Worm (Caenorhabditis elegans) whole organism, L3 larva: ENCODE measurements around the gene F35H12.6.

ENCODE experiments used
- R02D3.7 ChIP-seq: fragments of 150-350 bp; optimal IDR thresholded peaks from 2 replicates; lab custom pipeline; 2014; ENCODE audit warnings: missing biosample characterization, missing genetic modification characterization
- ZK546.5 ChIP-seq: sonication (generic microtip); optimal IDR thresholded peaks from 2 replicates; lab custom pipeline; 2017; ENCODE audit warnings: missing biosample characterization, missing genetic modification characterization
- aly-2 ChIP-seq: fragments of 150-350 bp; optimal IDR thresholded peaks from 2 replicates; lab custom pipeline; 2014; ENCODE audit warnings: missing biosample characterization, missing genetic modification characterization
- ama-1 ChIP-seq: fragments of 150-350 bp; optimal IDR thresholded peaks from 2 replicates; lab custom pipeline; 2018
- ceh-16 ChIP-seq: sonication (generic microtip); optimal IDR thresholded peaks from 2 replicates; lab custom pipeline; 2017; ENCODE audit warnings: missing biosample characterization, missing genetic modification characterization
- ceh-28 ChIP-seq: fragments of 150-350 bp; optimal IDR thresholded peaks from 2 replicates; lab custom pipeline; 2014; ENCODE audit warnings: missing biosample characterization, missing genetic modification reagents, missing genetic modification characterization
- ceh-82 ChIP-seq: fragments of 150-350 bp; optimal IDR thresholded peaks from 2 replicates; lab custom pipeline; 2014; ENCODE audit warnings: missing biosample characterization, missing genetic modification characterization
- ceh-9 ChIP-seq: sonication (generic microtip); optimal IDR thresholded peaks from 2 replicates; lab custom pipeline; 2018; ENCODE audit warnings: missing biosample characterization, missing genetic modification characterization
- daf-12 ChIP-seq: fragments of 150-350 bp; optimal IDR thresholded peaks from 2 replicates; lab custom pipeline; 2014; ENCODE audit warnings: missing biosample characterization, missing genetic modification reagents, missing genetic modification characterization
- egl-27 ChIP-seq: sonication (generic microtip); optimal IDR thresholded peaks from 4 replicates; lab custom pipeline; 2017; ENCODE audit warnings: missing biosample characterization, missing genetic modification reagents, missing genetic modification characterization
- egl-5 ChIP-seq: fragments of 150-350 bp; optimal IDR thresholded peaks from 2 replicates; lab custom pipeline; 2017; ENCODE audit warnings: missing biosample characterization, missing genetic modification reagents, missing genetic modification characterization, inconsistent platforms
- elt-1 ChIP-seq: fragments of 150-350 bp; optimal IDR thresholded peaks from 2 replicates; lab custom pipeline; 2014; ENCODE audit warnings: missing biosample characterization, missing genetic modification characterization
- elt-2 ChIP-seq: sonication (generic microtip); optimal IDR thresholded peaks from 2 replicates; lab custom pipeline; 2016; ENCODE audit warnings: missing genetic modification reagents, mild to moderate bottlenecking, missing genetic modification characterization, missing compliant biosample characterization
- elt-3 ChIP-seq, 3 experiments: fragments of 150-350 bp in 1 of 3; sonication (generic microtip) in 2 of 3; optimal IDR thresholded peaks; 2 replicates in 2 of 3; 4 replicates in 1 of 3; lab custom pipeline; 2014 to 2017; ENCODE audit warnings: missing biosample characterization in 3 of 3, missing genetic modification characterization in 3 of 3
- eor-1 ChIP-seq, 2 experiments: fragments of 150-350 bp; optimal IDR thresholded peaks; 2 replicates each; lab custom pipeline; 2014 to 2018; ENCODE audit warnings: missing biosample characterization in 2 of 2, missing genetic modification characterization in 2 of 2
- fkh-10 ChIP-seq: sonication (generic microtip); optimal IDR thresholded peaks from 2 replicates; lab custom pipeline; 2017; ENCODE audit warnings: missing biosample characterization, missing genetic modification reagents, missing genetic modification characterization
- fkh-2 ChIP-seq: fragments of 150-350 bp; optimal IDR thresholded peaks from 2 replicates; lab custom pipeline; 2014; ENCODE audit warnings: missing biosample characterization, missing genetic modification reagents, missing genetic modification characterization
- fos-1 ChIP-seq: fragments of 150-350 bp; optimal IDR thresholded peaks from 2 replicates; lab custom pipeline; 2014; ENCODE audit warnings: missing biosample characterization, missing genetic modification characterization
- hmg-11 ChIP-seq: sonication (generic microtip); optimal IDR thresholded peaks from 2 replicates; lab custom pipeline; 2016; ENCODE audit warnings: missing genetic modification characterization, missing compliant biosample characterization
- jun-1 ChIP-seq: fragments of 150-350 bp; optimal IDR thresholded peaks from 2 replicates; lab custom pipeline; 2014; ENCODE audit warnings: missing biosample characterization, missing genetic modification reagents, missing genetic modification characterization
- lin-15B ChIP-seq: fragments of 150-350 bp; optimal IDR thresholded peaks from 2 replicates; lab custom pipeline; 2014; ENCODE audit warnings: missing biosample characterization, missing genetic modification characterization
- lin-39 ChIP-seq: fragments of 150-350 bp; optimal IDR thresholded peaks from 2 replicates; lab custom pipeline; 2018; ENCODE audit warnings: missing biosample characterization, missing genetic modification reagents, missing genetic modification characterization
- lsy-12 ChIP-seq: sonication (generic microtip); optimal IDR thresholded peaks from 2 replicates; lab custom pipeline; 2016; ENCODE audit warnings: mild to moderate bottlenecking, missing genetic modification characterization, missing compliant biosample characterization
- mdl-1 ChIP-seq: fragments of 150-350 bp; optimal IDR thresholded peaks from 2 replicates; lab custom pipeline; 2014; ENCODE audit warnings: missing biosample characterization, missing genetic modification characterization
- mml-1 ChIP-seq: fragments of 150-350 bp; sonication (generic microtip); optimal IDR thresholded peaks from 3 replicates; lab custom pipeline; 2014; ENCODE audit warnings: missing biosample characterization, missing genetic modification characterization
- nfya-1 ChIP-seq: sonication (generic microtip); optimal IDR thresholded peaks from 2 replicates; lab custom pipeline; 2017; ENCODE audit warnings: missing genetic modification characterization, mild to moderate bottlenecking, missing compliant biosample characterization, antibody characterized with exemption, moderate library complexity; ENCODE audit not compliant: insufficient read depth
- nhr-11 ChIP-seq: fragments of 150-350 bp; optimal IDR thresholded peaks from 2 replicates; lab custom pipeline; 2014; ENCODE audit warnings: missing biosample characterization, missing genetic modification characterization
- nhr-12 ChIP-seq: fragments of 150-350 bp; optimal IDR thresholded peaks from 2 replicates; lab custom pipeline; 2014; ENCODE audit warnings: missing biosample characterization, missing genetic modification characterization
- nhr-23 ChIP-seq: fragments of 150-350 bp; optimal IDR thresholded peaks from 2 replicates; lab custom pipeline; 2014; ENCODE audit warnings: missing biosample characterization, missing genetic modification reagents, missing genetic modification characterization
- nhr-237 ChIP-seq: fragments of 150-350 bp; optimal IDR thresholded peaks from 2 replicates; lab custom pipeline; 2014; ENCODE audit warnings: missing biosample characterization, missing genetic modification characterization
- nhr-25 ChIP-seq: sonication (generic microtip); optimal IDR thresholded peaks from 2 replicates; lab custom pipeline; 2017; ENCODE audit warnings: missing biosample characterization, missing genetic modification characterization
- nhr-28 ChIP-seq: fragments of 150-350 bp; optimal IDR thresholded peaks from 2 replicates; lab custom pipeline; 2014; ENCODE audit warnings: missing biosample characterization, missing genetic modification characterization
- nhr-43 ChIP-seq: sonication (generic microtip); optimal IDR thresholded peaks from 2 replicates; lab custom pipeline; 2016; ENCODE audit warnings: mild to moderate bottlenecking, missing genetic modification characterization, missing compliant biosample characterization; ENCODE audit not compliant: poor library complexity, severe bottlenecking
- nhr-67 ChIP-seq: fragments of 150-350 bp; optimal IDR thresholded peaks from 2 replicates; lab custom pipeline; 2014; ENCODE audit warnings: missing biosample characterization, missing genetic modification characterization
- nhr-76 ChIP-seq: fragments of 150-350 bp; sonication (generic microtip); optimal IDR thresholded peaks from 5 replicates; lab custom pipeline; 2014; ENCODE audit warnings: missing biosample characterization, missing genetic modification characterization
- nhr-77 ChIP-seq: fragments of 150-350 bp; optimal IDR thresholded peaks from 2 replicates; lab custom pipeline; 2014; ENCODE audit warnings: missing biosample characterization, missing genetic modification characterization
- pha-4 ChIP-seq: fragments of 150-350 bp; optimal IDR thresholded peaks from 2 replicates; lab custom pipeline; 2014; ENCODE audit warnings: missing biosample characterization, missing genetic modification reagents, missing genetic modification characterization
- pqm-1 ChIP-seq: fragments of 150-350 bp; optimal IDR thresholded peaks from 2 replicates; lab custom pipeline; 2017; ENCODE audit warnings: missing biosample characterization, missing genetic modification characterization, inconsistent platforms
- sea-2 ChIP-seq: fragments of 150-350 bp; sonication (generic microtip); optimal IDR thresholded peaks from 4 replicates; lab custom pipeline; 2014; ENCODE audit warnings: missing biosample characterization, missing genetic modification reagents, missing genetic modification characterization
- skn-1 ChIP-seq: fragments of 150-350 bp; optimal IDR thresholded peaks from 2 replicates; lab custom pipeline; 2014; ENCODE audit warnings: missing biosample characterization, missing genetic modification characterization
- snpc-4 ChIP-seq: fragments of 150-350 bp; optimal IDR thresholded peaks from 2 replicates; lab custom pipeline; 2014; ENCODE audit warnings: missing biosample characterization, missing genetic modification characterization
- tbx-2 ChIP-seq: sonication (generic microtip); optimal IDR thresholded peaks from 2 replicates; lab custom pipeline; 2016; ENCODE audit warnings: mild to moderate bottlenecking, missing genetic modification characterization, missing compliant biosample characterization
- unc-39 ChIP-seq: sonication (generic microtip); optimal IDR thresholded peaks from 4 replicates; lab custom pipeline; 2017; ENCODE audit warnings: missing biosample characterization, missing genetic modification characterization
- unc-62 ChIP-seq: fragments of 150-350 bp; sonication (generic microtip); optimal IDR thresholded peaks from 4 replicates; lab custom pipeline; 2014; ENCODE audit warnings: missing biosample characterization, missing genetic modification reagents, missing genetic modification characterization
- zag-1 ChIP-seq: fragments of 150-350 bp; optimal IDR thresholded peaks from 2 replicates; lab custom pipeline; 2014; ENCODE audit warnings: missing biosample characterization, missing genetic modification characterization
- ztf-11 ChIP-seq: fragments of 150-350 bp; optimal IDR thresholded peaks from 2 replicates; lab custom pipeline; 2014; ENCODE audit warnings: missing biosample characterization, missing genetic modification characterization
- ztf-4 ChIP-seq: fragments of 150-350 bp; optimal IDR thresholded peaks from 2 replicates; lab custom pipeline; 2014; ENCODE audit warnings: missing biosample characterization, missing genetic modification characterization

Gene F35H12.6

ce11 chrX:948783-949182 lies 35.7 kb downstream of the F35H12.6 start, which contains the start of gene sms-2:
TSS of gene sms-2 (minus strand) at chrX:948883.
- no peak for TF ChIP-seq ztf-4 (tag; lab: Kevin White, UChicago)
- TF ChIP-seq mml-1 (tag; lab: Kevin White, UChicago) = no peak
- no peak for TF ChIP-seq egl-27 (tag; lab: Kevin White, UChicago)
- no peak for TF ChIP-seq egl-5 (tag; lab: Kevin White, UChicago)
- no peak for TF ChIP-seq nhr-237 (tag; lab: Kevin White, UChicago)
- TF ChIP-seq nhr-11 (tag; lab: Kevin White, UChicago) = no peak
- no peak for TF ChIP-seq ztf-11 (tag; lab: Kevin White, UChicago)
- no peak for TF ChIP-seq fos-1 (tag; lab: Kevin White, UChicago)
- TF ChIP-seq pqm-1 (tag; lab: Kevin White, UChicago) = no peak
- TF ChIP-seq lsy-12 (tag; lab: Kevin White, UChicago) = no peak
- TF ChIP-seq elt-1 = no peak
- no peak for TF ChIP-seq nhr-28
- TF ChIP-seq daf-12 (tag; lab: Kevin White, UChicago) = no peak
- TF ChIP-seq sea-2 (GFP tag; lab: Kevin White, UChicago) = no peak
- TF ChIP-seq unc-62 = no peak
- no peak for TF ChIP-seq ceh-16 (tag; lab: Kevin White, UChicago)
- no peak for TF ChIP-seq pha-4 (tag; lab: Kevin White, UChicago)
- TF ChIP-seq lin-39 = no peak
- no peak for TF ChIP-seq nhr-43 (tag; lab: Kevin White, UChicago)

- TF ChIP-seq pha-4 (tag; lab: Kevin White, UChicago) (peak; percentile 81), nhr-12 (tag; lab: Kevin White, UChicago) (no peak), nhr-11 (tag; lab: Kevin White, UChicago) (peak; percentile 77), nhr-25 (tag; lab: Kevin White, UChicago) (peak; percentile 81), skn-1 (peak; percentile 78), tbx-2 (tag; lab: Kevin White, UChicago) (peak; percentile 84), nhr-67 (tag; lab: Kevin White, UChicago) (no peak), lin-15B (tag; lab: Kevin White, UChicago) (peak; percentile 77), elt-1 (peak; percentile 54), nfya-1 (tag; lab: Kevin White, UChicago) (peak; percentile 91), fkh-2 (tag; lab: Kevin White, UChicago) (peak; percentile 70), aly-2 (tag; lab: Kevin White, UChicago) (no peak), ceh-9 (tag; lab: Kevin White, UChicago) (no peak), ZK546.5 (tag; lab: Kevin White, UChicago) (no peak), unc-39 (tag; lab: Kevin White, UChicago) (peak; percentile 8), egl-5 (tag; lab: Kevin White, UChicago) (peak; percentile 94), nhr-77 (tag; lab: Kevin White, UChicago) (no peak), pqm-1 (tag; lab: Kevin White, UChicago) (no peak), elt-2 (peak; percentile 43), ztf-4 (tag; lab: Kevin White, UChicago) (peak; percentile 7), sea-2 (GFP tag; lab: Kevin White, UChicago) (peak; percentile 71), zag-1 (peak; percentile 79), nhr-237 (tag; lab: Kevin White, UChicago) (no peak), ceh-82 (tag; lab: Kevin White, UChicago) (peak; percentile 90), ama-1 (no peak), eor-1 (tag; optimal IDR thresholded peaks at IDR 0.05; lab: Kevin White, UChicago) (no peak), nhr-28 (no peak), daf-12 (tag; lab: Kevin White, UChicago) (peak; percentile 47), nhr-43 (tag; lab: Kevin White, UChicago) (peak; percentile 78), egl-27 (tag; lab: Kevin White, UChicago) (peak; percentile 76), unc-62 (peak; percentile 82), mdl-1 (tag; lab: Kevin White, UChicago) (peak; percentile 60), fkh-10 (GFP tag; lab: Kevin White, UChicago) (peak; percentile 93), lin-39 (peak; percentile 97), hmg-11 (peak; percentile 100), lsy-12 (tag; lab: Kevin White, UChicago) (peak; percentile 82), mml-1 (tag; lab: Kevin White, UChicago) (no peak), R02D3.7 (tag; lab: Kevin White, UChicago) (peak; percentile 80), fos-1 (tag; lab: Kevin White, UChicago) (peak; percentile 10), nhr-23 (tag; lab: Kevin White, UChicago) (peak; percentile 92), snpc-4 (peak; percentile 85), jun-1 (peak; percentile 84), ceh-16 (tag; lab: Kevin White, UChicago) (no peak), elt-3 (tag; optimal IDR thresholded peaks at IDR 0.05; lab: Kevin White, UChicago) (no peak), nhr-76 (no peak), ztf-11 (tag; lab: Kevin White, UChicago) (peak; percentile 39), ceh-28 (tag; lab: Kevin White, UChicago) (peak; percentile 83)
Measured at ce11 chrX:949466-949865, 36.4 kb downstream of the F35H12.6 start.
